Worm (Caenorhabditis elegans): ENCODE data around the gene C25E10.10.
A peak's percentile ranks its signal among the peaks of the same experiment; 100 is the strongest.

Gene C25E10.10

ce11 chrV:9092209-9092608 lies 36.1 kb upstream of the C25E10.10 start, which contains the start of gene T27E4.1:
T27E4.1 (plus strand) TSS chrV:9092345.
- TF ChIP-seq ztf-4 (tag; optimal IDR thresholded peaks at IDR 0.05) (no peak), pqm-1 (tag; optimal IDR thresholded peaks at IDR 0.05) (no peak), aly-2 (tag; optimal IDR thresholded peaks at IDR 0.05) (no peak), lin-39 (tag; optimal IDR thresholded peaks at IDR 0.05) (peak; percentile 44)

- TF ChIP-seq nfya-1 (tag; optimal IDR thresholded peaks at IDR 0.05; ENCODE audit: insufficient read depth): peak; percentile 48
- no peak for TF ChIP-seq pqm-1 (tag; optimal IDR thresholded peaks at IDR 0.05)
- peak; percentile 10 for TF ChIP-seq snpc-4 (tag; optimal IDR thresholded peaks at IDR 0.05)
- peak; percentile 99 for TF ChIP-seq ama-1 (optimal IDR thresholded peaks at IDR 0.05)
- no peak for TF ChIP-seq eor-1 (tag; optimal IDR thresholded peaks at IDR 0.05)
- TF ChIP-seq lsy-12 (tag; optimal IDR thresholded peaks at IDR 0.05): peak; percentile 42
- no peak for TF ChIP-seq nhr-28 (tag; optimal IDR thresholded peaks at IDR 0.05)
- no peak for TF ChIP-seq unc-62 (GFP tag; optimal IDR thresholded peaks at IDR 0.05)
Measured at ce11 chrV:9088758-9089157, 32.6 kb upstream of the C25E10.10 start.

ce11 chrV:9085845-9086244 lies 29.7 kb upstream of the C25E10.10 start:
- TF ChIP-seq nhr-11 (tag; optimal IDR thresholded peaks at IDR 0.05): no peak
- peak; percentile 34 for TF ChIP-seq elt-2 (tag; optimal IDR thresholded peaks at IDR 0.05)
- no peak for TF ChIP-seq zag-1 (tag; optimal IDR thresholded peaks at IDR 0.05)
- no peak for TF ChIP-seq nfya-1 (tag; optimal IDR thresholded peaks at IDR 0.05; ENCODE audit: insufficient read depth)
- no peak for TF ChIP-seq lsy-12 (tag; optimal IDR thresholded peaks at IDR 0.05)
- no peak for TF ChIP-seq nhr-77 (tag; optimal IDR thresholded peaks at IDR 0.05)
- TF ChIP-seq lin-15B (tag; optimal IDR thresholded peaks at IDR 0.05): no peak
- peak in 1 of 3 experiments; percentile 84 for TF ChIP-seq elt-3 (tag; optimal IDR thresholded peaks at IDR 0.05)
- no peak for TF ChIP-seq mdl-1 (tag; optimal IDR thresholded peaks at IDR 0.05)
- no peak for TF ChIP-seq hmg-11 (tag; optimal IDR thresholded peaks at IDR 0.05)
- TF ChIP-seq unc-62 (GFP tag; optimal IDR thresholded peaks at IDR 0.05): no peak
- TF ChIP-seq egl-5 (tag; optimal IDR thresholded peaks at IDR 0.05): no peak
- TF ChIP-seq pqm-1 (tag; optimal IDR thresholded peaks at IDR 0.05): peak; percentile 15
- peak; percentile 89 for TF ChIP-seq nhr-23 (tag; optimal IDR thresholded peaks at IDR 0.05)
- TF ChIP-seq nhr-43 (tag; optimal IDR thresholded peaks at IDR 0.05; ENCODE audit: poor library complexity, severe bottlenecking): peak; percentile 88
- TF ChIP-seq nhr-67 (tag; optimal IDR thresholded peaks at IDR 0.05): no peak
- peak; percentile 43 for TF ChIP-seq jun-1 (tag; optimal IDR thresholded peaks at IDR 0.05)
- no peak for TF ChIP-seq elt-1 (tag; optimal IDR thresholded peaks at IDR 0.05)
- TF ChIP-seq nhr-76 (tag; optimal IDR thresholded peaks at IDR 0.05): no peak
- TF ChIP-seq ceh-16 (tag; optimal IDR thresholded peaks at IDR 0.05): no peak
- no peak for TF ChIP-seq R02D3.7 (tag; optimal IDR thresholded peaks at IDR 0.05)
- no peak for TF ChIP-seq skn-1 (tag; optimal IDR thresholded peaks at IDR 0.05)
- peak; percentile 73 for TF ChIP-seq nhr-25 (tag; optimal IDR thresholded peaks at IDR 0.05)
- no peak for TF ChIP-seq egl-27 (tag; optimal IDR thresholded peaks at IDR 0.05)
- no peak for TF ChIP-seq fkh-2 (tag; optimal IDR thresholded peaks at IDR 0.05)
- peak; percentile 22 for TF ChIP-seq tbx-2 (tag; optimal IDR thresholded peaks at IDR 0.05)
- no peak for TF ChIP-seq fos-1 (tag; optimal IDR thresholded peaks at IDR 0.05)
- TF ChIP-seq ceh-28 (tag; optimal IDR thresholded peaks at IDR 0.05): peak; percentile 58
- no peak for TF ChIP-seq daf-12 (tag; optimal IDR thresholded peaks at IDR 0.05)
- no peak for TF ChIP-seq nhr-12 (tag; optimal IDR thresholded peaks at IDR 0.05)

- TF ChIP-seq nhr-43 (tag; optimal IDR thresholded peaks at IDR 0.05; ENCODE audit: poor library complexity, severe bottlenecking): peak; percentile 11
- peak; percentile 12 for TF ChIP-seq nhr-25 (tag; optimal IDR thresholded peaks at IDR 0.05)
- peak; percentile 37 for TF ChIP-seq nhr-23 (tag; optimal IDR thresholded peaks at IDR 0.05)
- no peak for TF ChIP-seq fos-1 (tag; optimal IDR thresholded peaks at IDR 0.05)
Measured at ce11 chrV:9084252-9084651, 28.1 kb upstream of the C25E10.10 start.

ce11 chrV:9082350-9082749 lies 26.2 kb upstream of the C25E10.10 start:
- peak; percentile 3 for TF ChIP-seq nhr-23 (tag; optimal IDR thresholded peaks at IDR 0.05)
- no peak for TF ChIP-seq ceh-16 (tag; optimal IDR thresholded peaks at IDR 0.05)
- TF ChIP-seq nhr-77 (tag; optimal IDR thresholded peaks at IDR 0.05): no peak
- no peak for TF ChIP-seq zag-1 (tag; optimal IDR thresholded peaks at IDR 0.05)
- TF ChIP-seq snpc-4 (tag; optimal IDR thresholded peaks at IDR 0.05): no peak
- TF ChIP-seq nhr-25 (tag; optimal IDR thresholded peaks at IDR 0.05): peak; percentile 32
